Fruit fly (Drosophila melanogaster) ovary, adult (tissue): ENCODE results near the gene Osi11.

Experiments used
- CG17801 ChIP-seq: fragments of 200-800 bp; optimal IDR thresholded peaks from 2 replicates; lab custom pipeline; 2019; ENCODE audit warnings: missing biosample characterization, mild to moderate bottlenecking, missing genetic modification characterization, moderate library complexity; ENCODE audit not compliant: partially characterized antibody

Osi11 gene

dm6 chr3R:6231391-6231790, 37.2 kb downstream of the Osi11 start:
- no peak for TF ChIP-seq CG17801 (GFP tag; lab: Kevin White, UChicago)

- TF ChIP-seq CG17801 (GFP tag; lab: Kevin White, UChicago), result no peak
These were observed 38.3 kb downstream of the Osi11 start for dm6 chr3R:6230298-6230697.

- no peak for TF ChIP-seq CG17801 (GFP tag; lab: Kevin White, UChicago)
These were observed 39.3 kb downstream of the Osi11 start for dm6 chr3R:6229055-6229841.

dm6 chr3R:6226997-6227562, 41.5 kb downstream of the Osi11 start, which contains the start of gene Osi5:
Gene Osi5 (plus strand): TSS chr3R:6227512.
- TF ChIP-seq CG17801 (GFP tag; lab: Kevin White, UChicago), result no peak

dm6 chr3R:6226156-6226555, 42.4 kb downstream of the Osi11 start:
- TF ChIP-seq CG17801 (GFP tag; lab: Kevin White, UChicago), result no peak

dm6 chr3R:6222119-6222518, 46.4 kb downstream of the Osi11 start:
- no peak for TF ChIP-seq CG17801 (GFP tag; lab: Kevin White, UChicago)

- TF ChIP-seq CG17801 (GFP tag; lab: Kevin White, UChicago), result no peak
These were observed 46.9 kb downstream of the Osi11 start, which contains the start of gene Osi4 for dm6 chr3R:6221681-6222080. Gene Osi4 (minus strand): TSS chr3R:6221781.
